Fruit fly (Drosophila melanogaster) whole organism, embryonic: ENCODE data around the gene Sfxn2.
A peak's percentile ranks its signal among the peaks of the same experiment; 100 is the strongest.

ENCODE experiments used
- Asciz ChIP-seq: fragments of 200-800 bp; sonication (Bioruptor generic); optimal IDR thresholded peaks from 2 replicates; lab custom pipeline; 2017; ENCODE audit warnings: missing biosample characterization, mild to moderate bottlenecking, missing genetic modification characterization, missing genetic modification reagents
- Bgb ChIP-seq: fragments of 200-800 bp; sonication (Bioruptor generic); IDR thresholded peaks from 2 replicates; pipeline ENCODE4 v1.3.6; 2022; ENCODE audit warnings: missing biosample characterization, missing genetic modification characterization; ENCODE audit not compliant: partially characterized antibody
- BtbVII ChIP-seq: fragments of 200-800 bp; sonication (Bioruptor generic); optimal IDR thresholded peaks from 3 replicates; lab custom pipeline; 2017; ENCODE audit warnings: missing biosample characterization, mild to moderate bottlenecking, missing genetic modification characterization
- Bteb2 ChIP-seq: fragments of 200-800 bp; sonication (Bioruptor generic); optimal IDR thresholded peaks from 2 replicates; lab custom pipeline; 2016; ENCODE audit warnings: missing biosample characterization, missing genetic modification characterization
- CG10209 ChIP-seq: fragments of 200-800 bp; sonication (Bioruptor generic); optimal IDR thresholded peaks from 3 replicates; lab custom pipeline; 2017; ENCODE audit warnings: missing biosample characterization, mild to moderate bottlenecking, missing genetic modification characterization, missing genetic modification reagents
- CG11085 ChIP-seq: fragments of 200-800 bp; sonication (Bioruptor generic); IDR thresholded peaks from 2 replicates; pipeline ENCODE4 v1.3.6; 2022; ENCODE audit warnings: missing biosample characterization, missing genetic modification characterization
- CG11695 ChIP-seq: fragments of 200-800 bp; sonication (Bioruptor generic); IDR thresholded peaks from 3 replicates; pipeline ENCODE4 v1.3.6; 2022; ENCODE audit warnings: missing biosample characterization, missing genetic modification characterization
- CG1233 ChIP-seq: fragments of 200-800 bp; sonication (Bioruptor generic); optimal IDR thresholded peaks from 4 replicates; lab custom pipeline; 2018; ENCODE audit warnings: missing biosample characterization, mild to moderate bottlenecking, missing genetic modification characterization
- CG12391 ChIP-seq: fragments of 200-800 bp; sonication (Bioruptor generic); optimal IDR thresholded peaks from 3 replicates; lab custom pipeline; 2018; ENCODE audit warnings: missing biosample characterization, mild to moderate bottlenecking, missing genetic modification characterization, moderate library complexity
- CG14441 ChIP-seq: fragments of 200-800 bp; sonication (Bioruptor generic); IDR thresholded peaks from 2 replicates; pipeline ENCODE4 v1.3.6; 2022; ENCODE audit warnings: missing biosample characterization, missing genetic modification characterization
- CG14860 ChIP-seq: fragments of 200-800 bp; sonication (Bioruptor generic); IDR thresholded peaks from 3 replicates; pipeline ENCODE4 v1.3.6; 2022; ENCODE audit warnings: missing biosample characterization, missing genetic modification characterization; ENCODE audit not compliant: partially characterized antibody
- CG17385 ChIP-seq: fragments of 200-800 bp; sonication (Bioruptor generic); optimal IDR thresholded peaks from 3 replicates; lab custom pipeline; 2018; ENCODE audit warnings: missing biosample characterization, mild to moderate bottlenecking, missing genetic modification characterization
- CG17802 ChIP-seq: fragments of 200-800 bp; sonication (Bioruptor generic); optimal IDR thresholded peaks from 2 replicates; lab custom pipeline; 2018; ENCODE audit warnings: missing biosample characterization, mild to moderate bottlenecking, missing genetic modification characterization, moderate library complexity
- CG1832 ChIP-seq: fragments of 200-800 bp; sonication (Bioruptor generic); optimal IDR thresholded peaks from 2 replicates; lab custom pipeline; 2017; ENCODE audit warnings: missing biosample characterization, mild to moderate bottlenecking, missing genetic modification characterization, inconsistent platforms
- CG18599 ChIP-seq: fragments of 200-800 bp; sonication (Bioruptor generic); optimal IDR thresholded peaks from 3 replicates; lab custom pipeline; 2017; ENCODE audit warnings: missing biosample characterization, missing genetic modification characterization, mild to moderate bottlenecking, moderate library complexity, missing genetic modification reagents
- CG18619 ChIP-seq: fragments of 200-800 bp; sonication (Bioruptor generic); optimal IDR thresholded peaks from 3 replicates; lab custom pipeline; 2017; ENCODE audit warnings: missing biosample characterization, mild to moderate bottlenecking, missing genetic modification characterization
- CG2120 ChIP-seq: fragments of 200-800 bp; sonication (Bioruptor generic); optimal IDR thresholded peaks from 3 replicates; lab custom pipeline; 2016; ENCODE audit warnings: missing biosample characterization, missing genetic modification characterization
- CG31224 ChIP-seq: fragments of 200-800 bp; sonication (Bioruptor generic); IDR thresholded peaks from 2 replicates; pipeline ENCODE4 v1.3.6; 2022; ENCODE audit warnings: missing biosample characterization, missing genetic modification characterization
- CG7839 ChIP-seq: fragments of 200-800 bp; sonication (Bioruptor generic); optimal IDR thresholded peaks from 3 replicates; lab custom pipeline; 2018; ENCODE audit warnings: missing biosample characterization, mild to moderate bottlenecking, missing genetic modification characterization, moderate library complexity
- CG7963 ChIP-seq: fragments of 200-800 bp; sonication (Bioruptor generic); IDR thresholded peaks from 3 replicates; pipeline ENCODE4 v1.3.6; 2022; ENCODE audit warnings: missing biosample characterization, missing genetic modification characterization; ENCODE audit not compliant: partially characterized antibody
- CG7987 ChIP-seq: fragments of 200-800 bp; sonication (Bioruptor generic); optimal IDR thresholded peaks from 2 replicates; lab custom pipeline; 2018; ENCODE audit warnings: missing biosample characterization, mild to moderate bottlenecking, missing genetic modification characterization, moderate library complexity
- CG9215 ChIP-seq: fragments of 200-800 bp; sonication (Bioruptor generic); IDR thresholded peaks from 2 replicates; pipeline ENCODE4 v1.3.6; 2022; ENCODE audit warnings: missing biosample characterization, missing genetic modification characterization
- CTCF ChIP-seq: fragments of 200-800 bp; sonication (Bioruptor generic); optimal IDR thresholded peaks from 2 replicates; lab custom pipeline; 2017; ENCODE audit warnings: missing biosample characterization, mild to moderate bottlenecking, missing genetic modification characterization, moderate library complexity
- D19A ChIP-seq: fragments of 200-800 bp; optimal IDR thresholded peaks from 3 replicates; lab custom pipeline; 2019; ENCODE audit warnings: missing biosample characterization, mild to moderate bottlenecking, missing genetic modification characterization, moderate library complexity
- Dek ChIP-seq: fragments of 200-800 bp; sonication (Bioruptor generic); optimal IDR thresholded peaks from 3 replicates; lab custom pipeline; 2019; ENCODE audit warnings: missing biosample characterization, mild to moderate bottlenecking, missing genetic modification characterization, moderate library complexity
- Doc3 ChIP-seq: fragments of 200-800 bp; sonication (Bioruptor generic); IDR thresholded peaks from 3 replicates; pipeline ENCODE4 v1.3.6; 2022; ENCODE audit warnings: missing biosample characterization, missing genetic modification characterization; ENCODE audit not compliant: partially characterized antibody
- Elba2 ChIP-seq: fragments of 200-800 bp; sonication (Bioruptor generic); optimal IDR thresholded peaks from 3 replicates; lab custom pipeline; 2016; ENCODE audit warnings: missing biosample characterization, missing genetic modification characterization
- Fer3 ChIP-seq: fragments of 200-800 bp; sonication (Bioruptor generic); optimal IDR thresholded peaks from 2 replicates; lab custom pipeline; 2018; ENCODE audit warnings: missing biosample characterization, mild to moderate bottlenecking, missing genetic modification characterization, moderate library complexity
- Hr51 ChIP-seq, 2 experiments: fragments of 200-800 bp; sonication (Bioruptor generic); optimal IDR thresholded peaks; 2 replicates in 1 of 2; 3 replicates in 1 of 2; lab custom pipeline; 2016 to 2018; ENCODE audit warnings: missing biosample characterization in 2 of 2, missing genetic modification characterization in 2 of 2, mild to moderate bottlenecking in 1 of 2, moderate library complexity in 1 of 2
- Neu2 ChIP-seq: fragments of 200-800 bp; sonication (Bioruptor generic); optimal IDR thresholded peaks from 3 replicates; lab custom pipeline; 2016; ENCODE audit warnings: missing biosample characterization, missing genetic modification characterization, borderline replicate concordance
- NfI ChIP-seq: fragments of 200-800 bp; sonication (Bioruptor generic); optimal IDR thresholded peaks from 3 replicates; lab custom pipeline; 2018; ENCODE audit warnings: missing biosample characterization, mild to moderate bottlenecking, missing genetic modification characterization, moderate library complexity
- Sin3A ChIP-seq: fragments of >200 bp; optimal IDR thresholded peaks from 2 replicates; lab custom pipeline; 2018
- Tbp ChIP-seq: fragments of >200 bp; optimal IDR thresholded peaks from 2 replicates; lab custom pipeline; 2018; ENCODE audit warnings: missing biosample characterization, missing genetic modification characterization
- al ChIP-seq: fragments of 200-800 bp; sonication (Bioruptor generic); IDR thresholded peaks from 2 replicates; pipeline ENCODE4 v1.3.6; 2022; ENCODE audit warnings: missing biosample characterization, missing genetic modification characterization
- bcd ChIP-seq: fragments of 200-800 bp; sonication (Bioruptor generic); optimal IDR thresholded peaks from 2 replicates; lab custom pipeline; 2017; ENCODE audit warnings: missing biosample characterization, mild to moderate bottlenecking, missing genetic modification characterization
- cato ChIP-seq: fragments of 200-800 bp; sonication (Bioruptor generic); optimal IDR thresholded peaks from 2 replicates; lab custom pipeline; 2016; ENCODE audit warnings: missing biosample characterization, missing genetic modification characterization, borderline replicate concordance
- chif ChIP-seq, 2 experiments: fragments of 200-800 bp; sonication (Bioruptor generic); optimal IDR thresholded peaks; 3 replicates each; lab custom pipeline; 2016; ENCODE audit warnings: missing biosample characterization in 2 of 2, missing genetic modification characterization in 2 of 2
- crol ChIP-seq: fragments of 200-800 bp; sonication (Bioruptor generic); IDR thresholded peaks from 2 replicates; pipeline ENCODE4 v1.3.6; 2022; ENCODE audit warnings: missing biosample characterization, missing genetic modification characterization
- dpn ChIP-seq, 2 experiments: fragments of 200-800 bp; sonication (Bioruptor generic); optimal IDR thresholded peaks; 3 replicates each; lab custom pipeline; 2016; ENCODE audit warnings: missing biosample characterization in 2 of 2, missing genetic modification characterization in 2 of 2
- grn ChIP-seq: fragments of 200-800 bp; sonication (Bioruptor generic); optimal IDR thresholded peaks from 3 replicates; lab custom pipeline; 2017; ENCODE audit warnings: missing biosample characterization, missing genetic modification characterization
- ind ChIP-seq: fragments of 200-800 bp; sonication (Bioruptor generic); optimal IDR thresholded peaks from 3 replicates; lab custom pipeline; 2016; ENCODE audit warnings: missing biosample characterization, missing genetic modification characterization
- mld ChIP-seq: fragments of 200-800 bp; sonication (Bioruptor generic); IDR thresholded peaks from 3 replicates; pipeline ENCODE4 v1.3.6; 2022; ENCODE audit warnings: missing biosample characterization, missing genetic modification characterization; ENCODE audit not compliant: partially characterized antibody
- onecut ChIP-seq: fragments of 200-800 bp; sonication (Bioruptor generic); IDR thresholded peaks from 2 replicates; pipeline ENCODE4 v1.3.6; 2022; ENCODE audit warnings: missing biosample characterization, missing genetic modification characterization
- pfk ChIP-seq: fragments of 200-800 bp; sonication (Bioruptor generic); optimal IDR thresholded peaks from 2 replicates; lab custom pipeline; 2018; ENCODE audit warnings: missing biosample characterization, mild to moderate bottlenecking, missing genetic modification characterization, moderate library complexity
- phol ChIP-seq: fragments of 200-800 bp; sonication (Bioruptor generic); optimal IDR thresholded peaks from 3 replicates; lab custom pipeline; 2018; ENCODE audit warnings: missing biosample characterization, mild to moderate bottlenecking, missing genetic modification characterization, moderate library complexity
- pzg ChIP-seq: fragments of 200-800 bp; sonication (Bioruptor generic); optimal IDR thresholded peaks from 3 replicates; lab custom pipeline; 2018; ENCODE audit warnings: missing biosample characterization, mild to moderate bottlenecking, missing genetic modification characterization, moderate library complexity
- ssp ChIP-seq: fragments of 200-800 bp; sonication (Bioruptor generic); IDR thresholded peaks from 2 replicates; pipeline ENCODE4 v1.3.6; 2022; ENCODE audit warnings: missing biosample characterization, missing genetic modification characterization
- stc ChIP-seq: fragments of 200-800 bp; sonication (Bioruptor generic); IDR thresholded peaks from 2 replicates; pipeline ENCODE4 v1.3.6; 2022; ENCODE audit warnings: missing biosample characterization, missing genetic modification characterization
- vvl ChIP-seq: fragments of 200-800 bp; sonication (Bioruptor generic); IDR thresholded peaks from 2 replicates; pipeline ENCODE4 v1.3.6; 2022; ENCODE audit warnings: missing biosample characterization, missing genetic modification characterization

The Sfxn2 gene

dm6 chr3L:19016133-19016804 lies 46.7 kb upstream of the Sfxn2 start (continued):
- TF ChIP-seq Tbp, result no peak
- peak; percentile 14 for TF ChIP-seq CG17385 (GFP tag; lab: Kevin White, UChicago)
- TF ChIP-seq Elba2 (GFP tag; lab: Kevin White, UChicago), result no peak
- TF ChIP-seq BtbVII, result peak; percentile 35
- peak; percentile 60 for TF ChIP-seq CG2120 (GFP tag; lab: Kevin White, UChicago)
- no peak for TF ChIP-seq CTCF (GFP tag; lab: Kevin White, UChicago)
- TF ChIP-seq CG12391 (tag; lab: Kevin White, UChicago), result peak; percentile 33
- TF ChIP-seq cato, result no peak
- TF ChIP-seq Neu2 (GFP tag; lab: Kevin White, UChicago), result no peak
- peak; percentile 86 for TF ChIP-seq crol (GFP tag; lab: Robert Waterston, UW)
- peak; percentile 63 for TF ChIP-seq CG7839 (tag; lab: Kevin White, UChicago)
- peak; percentile 27 for TF ChIP-seq Fer3
- TF ChIP-seq CG7963 (GFP tag; lab: Robert Waterston, UW), result 0 out of 3 replicates have a peak, but pooled peaks have one; percentile 16
- peak; percentile 46 for TF ChIP-seq CG14441
- no peak for TF ChIP-seq pfk (GFP tag; lab: Kevin White, UChicago)
- TF ChIP-seq Dek, result peak; percentile 1
- TF ChIP-seq CG10209 (GFP tag; lab: Kevin White, UChicago), result peak; percentile 35
- TF ChIP-seq ssp (GFP tag; lab: Robert Waterston, UW), result no peak
- no peak for TF ChIP-seq CG14860
- TF ChIP-seq phol, result peak; percentile 6
- no peak for TF ChIP-seq grn (GFP tag; lab: Kevin White, UChicago)
- TF ChIP-seq Bteb2 (GFP tag; lab: Kevin White, UChicago), result peak; percentile 35
- 0 out of 2 replicates have a peak, but pooled peaks have one; percentile 21 for TF ChIP-seq CG9215 (GFP tag; lab: Robert Waterston, UW)
- peak; percentile 49 for TF ChIP-seq NfI (GFP tag; lab: Kevin White, UChicago)
- no peak for TF ChIP-seq CG11085 (GFP tag; lab: Robert Waterston, UW)
- peak; percentile 18 for TF ChIP-seq CG18599 (GFP tag; lab: Kevin White, UChicago)
- TF ChIP-seq dpn (GFP tag; optimal IDR thresholded peaks at IDR 0.05; lab: Kevin White, UChicago), result peak in 1 of 2 experiments; percentile 14
- TF ChIP-seq D19A, result peak; percentile 88
- no peak for TF ChIP-seq CG17802 (tag; lab: Kevin White, UChicago)
- TF ChIP-seq Bgb (GFP tag; lab: Robert Waterston, UW), result peak; percentile 27; the same call in 1 of the 2 replicates
- 0 out of 2 replicates have a peak, but pooled peaks have one; percentile 22 for TF ChIP-seq al (GFP tag; lab: Robert Waterston, UW)
- TF ChIP-seq CG7987 (GFP tag; lab: Kevin White, UChicago), result no peak
- no peak for TF ChIP-seq mld (GFP tag; lab: Robert Waterston, UW)
- TF ChIP-seq pzg, result no peak
- TF ChIP-seq CG11695 (GFP tag; lab: Robert Waterston, UW), result peak; percentile 62
- TF ChIP-seq stc (GFP tag; lab: Robert Waterston, UW), result peak; percentile 20; the same call in 1 of the 2 replicates
- TF ChIP-seq CG18619 (GFP tag; lab: Kevin White, UChicago), result no peak
- peak; percentile 24 for TF ChIP-seq ind (GFP tag; lab: Kevin White, UChicago)
- peak; percentile 26 for TF ChIP-seq Asciz (GFP tag; lab: Kevin White, UChicago)
- no peak for TF ChIP-seq Sin3A (lab: Kevin White, UChicago)
- TF ChIP-seq vvl (GFP tag; lab: Robert Waterston, UW), result peak; percentile 48; the same call in 1 of the 2 replicates
- TF ChIP-seq bcd (GFP tag; lab: Kevin White, UChicago), result peak; percentile 33
- TF ChIP-seq Hr51 (GFP tag; optimal IDR thresholded peaks at IDR 0.05; lab: Kevin White, UChicago), result peak in 1 of 2 experiments; percentile 58
- TF ChIP-seq Doc3 (GFP tag; lab: Robert Waterston, UW), result no peak
- no peak for TF ChIP-seq CG1832 (GFP tag; lab: Kevin White, UChicago)
- no peak for TF ChIP-seq CG31224 (GFP tag; lab: Robert Waterston, UW)
- TF ChIP-seq chif (GFP tag; optimal IDR thresholded peaks at IDR 0.05; lab: Kevin White, UChicago), result no peak
- TF ChIP-seq onecut, result no peak
- TF ChIP-seq CG1233 (GFP tag; lab: Kevin White, UChicago), result no peak
